Fruit fly (Drosophila melanogaster): Measurements from ENCODE around the gene ems.

ems gene

dm6 chr3R:13901543-13901945, at the start of gene ems (continued):
- TF ChIP-seq fd64A (GFP tag; optimal IDR thresholded peaks at IDR 0.05), result peak; percentile 13
- no peak for TF ChIP-seq danr (GFP tag; IDR thresholded peaks at IDR 0.05)
- no peak for TF ChIP-seq CG3995 (GFP tag; optimal IDR thresholded peaks at IDR 0.05)
- TF ChIP-seq toy (GFP tag; IDR thresholded peaks at IDR 0.05), result no peak
- no peak for TF ChIP-seq CrebB (tag; optimal IDR thresholded peaks at IDR 0.05)
- no peak for TF ChIP-seq Xrp1 (GFP tag; IDR thresholded peaks at IDR 0.05)
- no peak for TF ChIP-seq Dbx (GFP tag; IDR thresholded peaks at IDR 0.05)
- TF ChIP-seq Taf1 (GFP tag; IDR thresholded peaks at IDR 0.05), result no peak
- no peak for TF ChIP-seq NfI (GFP tag; optimal IDR thresholded peaks at IDR 0.05)
- peak; percentile 60; the same call in 1 of the 2 replicates for TF ChIP-seq Adf1 (GFP tag; IDR thresholded peaks at IDR 0.05)
- TF ChIP-seq CG14860 (GFP tag; IDR thresholded peaks at IDR 0.05; ENCODE audit: partially characterized antibody), result peak; percentile 54; the same call in 2 of the 3 replicates
- no peak for TF ChIP-seq Dref (GFP tag; IDR thresholded peaks at IDR 0.05)
- TF ChIP-seq CG17328 (GFP tag; IDR thresholded peaks at IDR 0.05), result peak; percentile 28; the same call in 1 of the 2 replicates
- no peak for TF ChIP-seq CG15011 (GFP tag; optimal IDR thresholded peaks at IDR 0.05)
- TF ChIP-seq wdn (GFP tag; IDR thresholded peaks at IDR 0.05), result no peak
- TF ChIP-seq CG7745 (tag; optimal IDR thresholded peaks at IDR 0.05), result no peak
- TF ChIP-seq ap (GFP tag; IDR thresholded peaks at IDR 0.05), result no peak
- no peak for TF ChIP-seq cad (GFP tag; optimal IDR thresholded peaks at IDR 0.05)
- TF ChIP-seq tap (tag; optimal IDR thresholded peaks at IDR 0.05), result no peak
- TF ChIP-seq otp (GFP tag; IDR thresholded peaks at IDR 0.05), result 0 out of 3 replicates have a peak, but pooled peaks have one; percentile 40
- peak; percentile 56 for TF ChIP-seq CG4360 (GFP tag; IDR thresholded peaks at IDR 0.05)
- TF ChIP-seq knrl (GFP tag; IDR thresholded peaks at IDR 0.05; ENCODE audit: partially characterized antibody), result 0 out of 3 replicates have a peak, but pooled peaks have one; percentile 23
- no peak for TF ChIP-seq pzg (GFP tag; optimal IDR thresholded peaks at IDR 0.05)
- TF ChIP-seq zfh2 (GFP tag; optimal IDR thresholded peaks at IDR 0.05), result no peak
- no peak for TF ChIP-seq ham (GFP tag; IDR thresholded peaks at IDR 0.05)
- peak; percentile 22; the same call in 1 of the 2 replicates for TF ChIP-seq amos (GFP tag; IDR thresholded peaks at IDR 0.05; ENCODE audit: partially characterized antibody)
- TF ChIP-seq cwo (GFP tag; optimal IDR thresholded peaks at IDR 0.05), result no peak
- no peak for TF ChIP-seq CG13424 (tag; optimal IDR thresholded peaks at IDR 0.05)
- TF ChIP-seq CG7556 (GFP tag; optimal IDR thresholded peaks at IDR 0.05), result no peak
- no peak for TF ChIP-seq CG43689 (GFP tag; IDR thresholded peaks at IDR 0.05)
- TF ChIP-seq CG31365 (tag; optimal IDR thresholded peaks at IDR 0.05), result no peak
- TF ChIP-seq lov (optimal IDR thresholded peaks at IDR 0.05), result no peak
- no peak for TF ChIP-seq lov (GFP tag; IDR thresholded peaks at IDR 0.05)
- TF ChIP-seq CG8281 (tag; optimal IDR thresholded peaks at IDR 0.05), result no peak
- peak; percentile 59; the same call in 1 of the 2 replicates for TF ChIP-seq Bgb (GFP tag; IDR thresholded peaks at IDR 0.05; ENCODE audit: partially characterized antibody)
- TF ChIP-seq insv (GFP tag; optimal IDR thresholded peaks at IDR 0.05), result peak in 1 of 2 experiments; percentile 9
- TF ChIP-seq CG9727 (GFP tag; optimal IDR thresholded peaks at IDR 0.05), result no peak
- no peak for TF ChIP-seq CG6175 (GFP tag; IDR thresholded peaks at IDR 0.05)
- TF ChIP-seq slou (GFP tag; optimal IDR thresholded peaks at IDR 0.05), result no peak
- no peak for TF ChIP-seq odd (GFP tag; optimal IDR thresholded peaks at IDR 0.05)
- TF ChIP-seq Meics (GFP tag; optimal IDR thresholded peaks at IDR 0.05), result no peak
- peak; percentile 73 for TF ChIP-seq abd-A (tag; optimal IDR thresholded peaks at IDR 0.05)
- no peak for TF ChIP-seq Fer2 (tag; optimal IDR thresholded peaks at IDR 0.05)
- no peak for TF ChIP-seq bigmax (GFP tag; optimal IDR thresholded peaks at IDR 0.05)
- TF ChIP-seq sc (optimal IDR thresholded peaks at IDR 0.05), result no peak
- no peak for TF ChIP-seq sc (GFP tag; optimal IDR thresholded peaks at IDR 0.05)
- no peak for TF ChIP-seq run (tag; optimal IDR thresholded peaks at IDR 0.05)
- TF ChIP-seq Hmr (GFP tag; optimal IDR thresholded peaks at IDR 0.05), result no peak
- TF ChIP-seq CG16813 (GFP tag; IDR thresholded peaks at IDR 0.05; ENCODE audit: partially characterized antibody), result no peak
- 0 out of 2 replicates have a peak, but pooled peaks have one; percentile 39 for TF ChIP-seq Awh (GFP tag; IDR thresholded peaks at IDR 0.05)
- no peak for TF ChIP-seq CG15479 (GFP tag; optimal IDR thresholded peaks at IDR 0.05)

Measured in whole organism, embryonic.